Fruit fly (Drosophila melanogaster): Measurements from ENCODE around the gene CG4259.

dm6 chr2L:2084349-2084748 lies 44.7 kb downstream of the CG4259 start:
- TF ChIP-seq CG8478 (optimal IDR thresholded peaks at IDR 0.05) (no peak), CTCF (optimal IDR thresholded peaks at IDR 0.05) (no peak)

Data from S2 (cell line).